Worm (Caenorhabditis elegans) whole organism, L2 larva: ENCODE data around the gene F01F1.11.

Experiments used
- F13H6.1 ChIP-seq: sonication (generic microtip); optimal IDR thresholded peaks from 2 replicates; lab custom pipeline; 2016; ENCODE audit warnings: missing genetic modification characterization, missing compliant biosample characterization
- alr-1 ChIP-seq: fragments of 150-350 bp; optimal IDR thresholded peaks from 2 replicates; lab custom pipeline; 2014; ENCODE audit warnings: missing biosample characterization, missing genetic modification characterization
- blmp-1 ChIP-seq: sonication (generic microtip); optimal IDR thresholded peaks from 2 replicates; lab custom pipeline; 2017; ENCODE audit warnings: missing genetic modification characterization, mild to moderate bottlenecking, missing compliant biosample characterization, antibody characterized with exemption, moderate library complexity; ENCODE audit not compliant: insufficient read depth
- ceh-16 ChIP-seq: fragments of 150-350 bp; optimal IDR thresholded peaks from 2 replicates; lab custom pipeline; 2014; ENCODE audit warnings: missing biosample characterization, missing genetic modification characterization
- ceh-82 ChIP-seq: fragments of 150-350 bp; optimal IDR thresholded peaks from 2 replicates; lab custom pipeline; 2014; ENCODE audit warnings: missing biosample characterization, missing genetic modification characterization
- dmd-4 ChIP-seq: sonication (generic microtip); optimal IDR thresholded peaks from 2 replicates; lab custom pipeline; 2017; ENCODE audit warnings: missing biosample characterization, missing genetic modification characterization
- elt-3 ChIP-seq: sonication (generic microtip); optimal IDR thresholded peaks from 2 replicates; lab custom pipeline; 2017; ENCODE audit warnings: missing biosample characterization, missing genetic modification characterization
- nhr-10 ChIP-seq: sonication (generic microtip); optimal IDR thresholded peaks from 2 replicates; lab custom pipeline; 2017; ENCODE audit warnings: missing biosample characterization, missing genetic modification characterization
- nhr-21 ChIP-seq: fragments of 150-350 bp; optimal IDR thresholded peaks from 2 replicates; lab custom pipeline; 2014; ENCODE audit warnings: missing biosample characterization, missing genetic modification characterization
- nhr-237 ChIP-seq: fragments of 150-350 bp; optimal IDR thresholded peaks from 2 replicates; lab custom pipeline; 2014; ENCODE audit warnings: missing biosample characterization, missing genetic modification characterization
- nhr-6 ChIP-seq: fragments of 150-350 bp; optimal IDR thresholded peaks from 2 replicates; lab custom pipeline; 2014; ENCODE audit warnings: missing biosample characterization, missing genetic modification characterization
- unc-62 ChIP-seq: fragments of 150-350 bp; optimal IDR thresholded peaks from 2 replicates; lab custom pipeline; 2014; ENCODE audit warnings: missing biosample characterization, missing genetic modification reagents, missing genetic modification characterization
- ztf-11 ChIP-seq: sonication (generic microtip); optimal IDR thresholded peaks from 2 replicates; lab custom pipeline; 2017; ENCODE audit warnings: missing biosample characterization, missing genetic modification characterization

ce11 chrIII:5871760-5872159, at the start of gene F01F1.11, which contains the start of gene F01F1.3:
- TF ChIP-seq ceh-82 (tag; lab: Kevin White, UChicago) (no peak), nhr-6 (tag; lab: Kevin White, UChicago) (peak; percentile 52), nhr-237 (tag; lab: Kevin White, UChicago) (no peak), nhr-10 (tag; lab: Kevin White, UChicago) (no peak), F13H6.1 (tag; lab: Kevin White, UChicago) (peak; percentile 79), unc-62 (no peak), dmd-4 (tag; lab: Kevin White, UChicago) (no peak), blmp-1 (tag; lab: Kevin White, UChicago) (peak; percentile 25), elt-3 (tag; lab: Kevin White, UChicago) (no peak), alr-1 (tag; lab: Kevin White, UChicago) (no peak), ztf-11 (tag; lab: Kevin White, UChicago) (no peak), ceh-16 (no peak), nhr-21 (tag; lab: Kevin White, UChicago) (peak; percentile 76)
